Fruit fly (Drosophila melanogaster): Measurements from ENCODE around the gene CG2278.

- TF ChIP-seq CG1621 (tag; optimal IDR thresholded peaks at IDR 0.05) (no peak), fkh (GFP tag; optimal IDR thresholded peaks at IDR 0.05) (no peak), CG9139 (GFP tag; optimal IDR thresholded peaks at IDR 0.05) (no peak), CG7368 (GFP tag; optimal IDR thresholded peaks at IDR 0.05) (no peak), acj6 (GFP tag; optimal IDR thresholded peaks at IDR 0.05) (no peak), Sox14 (GFP tag; optimal IDR thresholded peaks at IDR 0.05) (no peak)
Measured at dm6 chrX:8140707-8141106, 29.4 kb downstream of the CG2278 start.
